Fruit fly (Drosophila melanogaster) whole organism, embryonic: ENCODE results near the gene CG18301.

Experiments used
- ATbp ChIP-seq: fragments of 200-800 bp; sonication (Bioruptor generic); optimal IDR thresholded peaks from 2 replicates; lab custom pipeline; 2017; ENCODE audit warnings: missing biosample characterization, mild to moderate bottlenecking, missing genetic modification characterization, missing genetic modification reagents
- Asciz ChIP-seq: fragments of 200-800 bp; sonication (Bioruptor generic); optimal IDR thresholded peaks from 2 replicates; lab custom pipeline; 2017; ENCODE audit warnings: missing biosample characterization, mild to moderate bottlenecking, missing genetic modification characterization, missing genetic modification reagents
- CG11723 ChIP-seq: fragments of 200-800 bp; sonication (Bioruptor generic); optimal IDR thresholded peaks from 2 replicates; lab custom pipeline; 2017; ENCODE audit warnings: missing biosample characterization, mild to moderate bottlenecking, missing genetic modification characterization
- CG1233 ChIP-seq: fragments of 200-800 bp; sonication (Bioruptor generic); optimal IDR thresholded peaks from 4 replicates; lab custom pipeline; 2018; ENCODE audit warnings: missing biosample characterization, mild to moderate bottlenecking, missing genetic modification characterization
- CG15011 ChIP-seq: fragments of 200-800 bp; sonication (Bioruptor generic); optimal IDR thresholded peaks from 3 replicates; lab custom pipeline; 2018; ENCODE audit warnings: missing biosample characterization, mild to moderate bottlenecking, missing genetic modification characterization
- CG15601 ChIP-seq: fragments of 200-800 bp; sonication (Bioruptor generic); optimal IDR thresholded peaks from 3 replicates; lab custom pipeline; 2019; ENCODE audit warnings: missing biosample characterization, mild to moderate bottlenecking, missing genetic modification characterization, moderate library complexity
- CG15696 ChIP-seq: fragments of 200-800 bp; sonication (Bioruptor generic); optimal IDR thresholded peaks from 2 replicates; lab custom pipeline; 2019; ENCODE audit warnings: missing biosample characterization, mild to moderate bottlenecking, missing genetic modification characterization, moderate library complexity
- CG1602 ChIP-seq: fragments of 200-800 bp; sonication (Bioruptor generic); optimal IDR thresholded peaks from 3 replicates; lab custom pipeline; 2016; ENCODE audit warnings: missing biosample characterization, missing genetic modification characterization
- CG1603 ChIP-seq: fragments of 200-800 bp; sonication (Bioruptor generic); optimal IDR thresholded peaks from 2 replicates; lab custom pipeline; 2019; ENCODE audit warnings: missing biosample characterization, mild to moderate bottlenecking, missing genetic modification characterization, moderate library complexity
- CG17328 ChIP-seq: fragments of 200-800 bp; sonication (Bioruptor generic); IDR thresholded peaks from 2 replicates; pipeline ENCODE4 v1.3.6; 2022; ENCODE audit warnings: missing biosample characterization, missing genetic modification characterization
- CG17359 ChIP-seq: fragments of 200-800 bp; sonication (Bioruptor generic); optimal IDR thresholded peaks from 3 replicates; lab custom pipeline; 2018; ENCODE audit warnings: missing biosample characterization, mild to moderate bottlenecking, missing genetic modification characterization, moderate library complexity
- CG17568 ChIP-seq: fragments of 200-800 bp; sonication (Bioruptor generic); optimal IDR thresholded peaks from 2 replicates; lab custom pipeline; 2018; ENCODE audit warnings: missing biosample characterization, mild to moderate bottlenecking, missing genetic modification characterization, moderate library complexity
- CG1792 ChIP-seq: fragments of 200-800 bp; sonication (Bioruptor generic); optimal IDR thresholded peaks from 2 replicates; lab custom pipeline; 2016; ENCODE audit warnings: missing biosample characterization, missing genetic modification characterization
- CG2202 ChIP-seq: fragments of 200-800 bp; sonication (Bioruptor generic); optimal IDR thresholded peaks from 2 replicates; lab custom pipeline; 2018; ENCODE audit warnings: missing biosample characterization, mild to moderate bottlenecking, missing genetic modification characterization
- CG2678 ChIP-seq: fragments of 200-800 bp; sonication (Bioruptor generic); optimal IDR thresholded peaks from 3 replicates; lab custom pipeline; 2019; ENCODE audit warnings: missing biosample characterization, mild to moderate bottlenecking, missing genetic modification characterization, moderate library complexity
- CG2712 ChIP-seq: fragments of 200-800 bp; optimal IDR thresholded peaks from 3 replicates; lab custom pipeline; 2019; ENCODE audit warnings: missing biosample characterization, mild to moderate bottlenecking, missing genetic modification characterization, moderate library complexity
- CG2875 ChIP-seq: fragments of 200-800 bp; sonication (Bioruptor generic); optimal IDR thresholded peaks from 2 replicates; lab custom pipeline; 2017; ENCODE audit warnings: missing biosample characterization, mild to moderate bottlenecking, missing genetic modification characterization, missing genetic modification reagents
- CG33213 ChIP-seq: fragments of 200-800 bp; sonication (Bioruptor generic); optimal IDR thresholded peaks from 3 replicates; lab custom pipeline; 2016; ENCODE audit warnings: missing biosample characterization, missing genetic modification characterization
- CG33557 ChIP-seq: fragments of 200-800 bp; sonication (Bioruptor generic); optimal IDR thresholded peaks from 2 replicates; lab custom pipeline; 2019; ENCODE audit warnings: missing biosample characterization, mild to moderate bottlenecking, missing genetic modification characterization, moderate library complexity
- CG3407 ChIP-seq: fragments of 200-800 bp; sonication (Bioruptor generic); optimal IDR thresholded peaks from 2 replicates; lab custom pipeline; 2018; ENCODE audit warnings: missing biosample characterization, mild to moderate bottlenecking, missing genetic modification characterization
- CG6813 ChIP-seq: fragments of 200-800 bp; sonication (Bioruptor generic); optimal IDR thresholded peaks from 2 replicates; lab custom pipeline; 2017; ENCODE audit warnings: missing biosample characterization, missing genetic modification characterization, mild to moderate bottlenecking, moderate library complexity, missing genetic modification reagents
- CG8089 ChIP-seq: fragments of 200-800 bp; sonication (Bioruptor generic); optimal IDR thresholded peaks from 3 replicates; lab custom pipeline; 2016; ENCODE audit warnings: missing biosample characterization, missing genetic modification characterization
- CG8281 ChIP-seq: fragments of 200-800 bp; sonication (Bioruptor generic); optimal IDR thresholded peaks from 2 replicates; lab custom pipeline; 2018; ENCODE audit warnings: missing biosample characterization, mild to moderate bottlenecking, missing genetic modification characterization, moderate library complexity
- CG8359 ChIP-seq: fragments of 200-800 bp; sonication (Bioruptor generic); optimal IDR thresholded peaks from 2 replicates; lab custom pipeline; 2017; ENCODE audit warnings: missing biosample characterization, mild to moderate bottlenecking, missing genetic modification characterization, borderline replicate concordance
- E2f1 ChIP-seq: fragments of 200-800 bp; sonication (Bioruptor generic); IDR thresholded peaks from 2 replicates; pipeline ENCODE4 v1.3.6; 2022; ENCODE audit warnings: missing biosample characterization, missing genetic modification characterization
- Ets65A ChIP-seq: fragments of 200-800 bp; sonication (Bioruptor generic); peaks from one replicate; lab custom pipeline; 2016; ENCODE audit warnings: missing biosample characterization, missing genetic modification characterization
- Hand ChIP-seq: fragments of 200-800 bp; sonication (Bioruptor generic); optimal IDR thresholded peaks from 2 replicates; lab custom pipeline; 2017; ENCODE audit warnings: mild to moderate bottlenecking, missing biosample characterization, missing genetic modification reagents, missing genetic modification characterization
- Hr78 ChIP-seq, 2 experiments: fragments of 200-800 bp in 1 of 2; fragments of >200 bp in 1 of 2; sonication (Bioruptor generic) in 1 of 2; optimal IDR thresholded peaks; 2 replicates each; lab custom pipeline; 2017 to 2019; ENCODE audit warnings: missing biosample characterization in 2 of 2, missing genetic modification characterization in 2 of 2, mild to moderate bottlenecking in 1 of 2, moderate library complexity in 1 of 2
- Med ChIP-seq: fragments of 200-800 bp; sonication (Bioruptor generic); peaks from one replicate; lab custom pipeline; 2016; ENCODE audit warnings: missing biosample characterization, missing genetic modification characterization, mild to moderate bottlenecking, inconsistent platforms, moderate library complexity
- PHDP ChIP-seq: fragments of 200-800 bp; sonication (Bioruptor generic); optimal IDR thresholded peaks from 3 replicates; lab custom pipeline; 2018; ENCODE audit warnings: missing biosample characterization, mild to moderate bottlenecking, missing genetic modification characterization, moderate library complexity
- Pdp1 ChIP-seq, 2 experiments: fragments of 200-800 bp; sonication (Bioruptor generic); optimal IDR thresholded peaks; 3 replicates each; lab custom pipeline; 2016; ENCODE audit warnings: missing biosample characterization in 2 of 2, missing genetic modification characterization in 2 of 2, mild to moderate bottlenecking in 1 of 2, moderate library complexity in 1 of 2
- Spps ChIP-seq: fragments of 200-800 bp; sonication (Bioruptor generic); optimal IDR thresholded peaks from 2 replicates; lab custom pipeline; 2018; ENCODE audit warnings: missing biosample characterization, mild to moderate bottlenecking, missing genetic modification characterization
- Tbp ChIP-seq: fragments of >200 bp; optimal IDR thresholded peaks from 2 replicates; lab custom pipeline; 2018; ENCODE audit warnings: missing biosample characterization, missing genetic modification characterization
- Xrp1 ChIP-seq: fragments of 200-800 bp; sonication (Bioruptor generic); IDR thresholded peaks from 2 replicates; pipeline ENCODE4 v1.3.6; 2022; ENCODE audit warnings: missing biosample characterization, missing genetic modification characterization
- ara ChIP-seq: fragments of 200-800 bp; sonication (Bioruptor generic); IDR thresholded peaks from 2 replicates; pipeline ENCODE4 v1.3.6; 2022; ENCODE audit warnings: missing biosample characterization, missing genetic modification characterization
- bsh ChIP-seq, 2 experiments: fragments of 200-800 bp; sonication (Bioruptor generic); optimal IDR thresholded peaks; 2 replicates each; lab custom pipeline; 2017 to 2018; ENCODE audit warnings: mild to moderate bottlenecking in 2 of 2, missing biosample characterization in 2 of 2, missing genetic modification characterization in 2 of 2, moderate library complexity in 1 of 2
- caup ChIP-seq: fragments of 200-800 bp; sonication (Bioruptor generic); optimal IDR thresholded peaks from 3 replicates; lab custom pipeline; 2017; ENCODE audit warnings: missing biosample characterization, mild to moderate bottlenecking, missing genetic modification characterization, moderate library complexity; ENCODE audit not compliant: severe bottlenecking
- ci ChIP-seq: fragments of 200-800 bp; sonication (Bioruptor generic); IDR thresholded peaks from 3 replicates; pipeline ENCODE4 v1.3.6; 2022; ENCODE audit warnings: missing biosample characterization, missing genetic modification characterization
- dysf ChIP-seq: fragments of 200-800 bp; sonication (Bioruptor generic); IDR thresholded peaks from 3 replicates; pipeline ENCODE4 v1.3.6; 2022; ENCODE audit warnings: missing biosample characterization, missing genetic modification characterization
- gsb-n ChIP-seq: fragments of 200-800 bp; sonication (Bioruptor generic); optimal IDR thresholded peaks from 3 replicates; lab custom pipeline; 2018; ENCODE audit warnings: missing biosample characterization, mild to moderate bottlenecking, missing genetic modification characterization
- repo ChIP-seq: fragments of 200-800 bp; sonication (Bioruptor generic); optimal IDR thresholded peaks from 2 replicates; lab custom pipeline; 2016; ENCODE audit warnings: missing biosample characterization, missing genetic modification characterization
- salm ChIP-seq: fragments of 200-800 bp; sonication (Bioruptor generic); optimal IDR thresholded peaks from 2 replicates; lab custom pipeline; 2018; ENCODE audit warnings: missing biosample characterization, mild to moderate bottlenecking, missing genetic modification characterization
- schlank ChIP-seq: fragments of 200-800 bp; sonication (Bioruptor generic); optimal IDR thresholded peaks from 2 replicates; lab custom pipeline; 2018; ENCODE audit warnings: missing biosample characterization, mild to moderate bottlenecking, missing genetic modification characterization
- sens ChIP-seq: fragments of 200-800 bp; sonication (Bioruptor generic); peaks from one replicate; lab custom pipeline; 2016; ENCODE audit warnings: missing biosample characterization, missing genetic modification characterization

CG18301 gene

DNA sequence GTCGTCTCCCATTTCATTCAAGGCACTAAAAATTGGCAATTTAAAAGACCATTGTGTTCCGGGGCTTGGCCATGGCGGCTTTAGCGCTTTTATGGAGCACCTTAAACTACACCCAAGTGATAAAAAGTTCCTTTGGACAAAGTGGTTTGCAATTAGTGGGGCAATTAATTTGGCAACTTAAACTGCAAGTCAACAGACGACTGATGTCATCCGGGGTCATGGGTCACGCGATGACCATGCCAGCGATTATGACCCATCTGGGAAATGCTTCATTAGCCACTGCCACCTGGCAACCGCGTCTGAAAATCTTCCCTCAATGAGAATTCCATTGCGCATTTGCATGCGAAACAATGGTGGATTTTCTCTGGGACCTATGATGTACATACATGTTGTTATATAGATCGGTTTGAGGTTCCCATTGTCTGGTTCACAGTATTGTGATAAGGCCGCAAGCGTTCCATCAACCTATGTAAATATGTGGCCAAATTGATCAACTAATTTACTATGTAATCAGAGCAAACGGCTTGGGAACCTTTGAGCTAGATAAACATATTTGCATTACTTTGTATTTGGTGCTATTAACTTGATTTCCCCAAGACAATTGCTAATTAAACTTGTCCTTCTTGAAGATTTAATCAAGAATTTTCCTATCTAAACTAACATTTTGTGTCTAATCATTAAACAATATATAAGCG lies 34.4 kb upstream of the CG18301 start (continued):
- peak; percentile 57 for TF ChIP-seq PHDP (tag; lab: Kevin White, UChicago)
- peak; percentile 62 for TF ChIP-seq Xrp1 (GFP tag; lab: Robert Waterston, UW)
- no peak for TF ChIP-seq repo (GFP tag; lab: Kevin White, UChicago)
- TF ChIP-seq CG11723 (GFP tag; lab: Kevin White, UChicago): no peak
- peak; percentile 63 for TF ChIP-seq CG1603
- no peak for TF ChIP-seq CG8281 (tag; lab: Kevin White, UChicago)
- peak; percentile 25 for TF ChIP-seq CG1602 (GFP tag; lab: Kevin White, UChicago)
- peak; percentile 1 for TF ChIP-seq salm (tag; lab: Kevin White, UChicago)
- TF ChIP-seq CG8089 (GFP tag; lab: Kevin White, UChicago): peak; percentile 23
- TF ChIP-seq schlank: no peak
- peak; percentile 22 for TF ChIP-seq CG2202
- TF ChIP-seq E2f1 (GFP tag; lab: Robert Waterston, UW): no peak
- peak; percentile 6 for TF ChIP-seq CG2712
- TF ChIP-seq CG1233: peak; percentile 15
- peak; percentile 7 for TF ChIP-seq CG15696
- TF ChIP-seq ATbp: peak; percentile 53
- TF ChIP-seq CG15601: no peak
- peak in 1 of 2 experiments; percentile 18 for TF ChIP-seq Pdp1 (GFP tag; optimal IDR thresholded peaks at IDR 0.05; lab: Kevin White, UChicago)
- TF ChIP-seq CG17359: peak; percentile 20
- peak; percentile 1 for TF ChIP-seq CG33213 (GFP tag; lab: Kevin White, UChicago)
- TF ChIP-seq CG8359 (GFP tag; lab: Kevin White, UChicago): peak; percentile 3
- peak; percentile 14 for TF ChIP-seq CG33557 (GFP tag; lab: Kevin White, UChicago)
- TF ChIP-seq sens (GFP tag; lab: Kevin White, UChicago): peak; percentile 81
- TF ChIP-seq ci: 0 out of 3 replicates have a peak, but pooled peaks have one; percentile 38
- peak; percentile 65 for TF ChIP-seq Asciz
- TF ChIP-seq ara (GFP tag; lab: Robert Waterston, UW): no peak
- peak; percentile 48 for TF ChIP-seq CG2875 (GFP tag; lab: Kevin White, UChicago)
- peak; percentile 52 for TF ChIP-seq CG6813 (GFP tag; lab: Kevin White, UChicago)
- TF ChIP-seq Spps: peak; percentile 29
- TF ChIP-seq CG15011 (GFP tag; lab: Kevin White, UChicago): no peak
- TF ChIP-seq gsb-n: peak; percentile 36
- peak; percentile 15; the same call in 1 of the 2 replicates for TF ChIP-seq CG17328 (GFP tag; lab: Robert Waterston, UW)
- peak; percentile 63 for TF ChIP-seq CG3407 (GFP tag; lab: Kevin White, UChicago)
- TF ChIP-seq Med (GFP tag; lab: Kevin White, UChicago): peak; percentile 56
- TF ChIP-seq Ets65A (GFP tag; lab: Kevin White, UChicago): peak; percentile 91
- peak; percentile 16 for TF ChIP-seq CG17568 (GFP tag; lab: Kevin White, UChicago)
- TF ChIP-seq dysf (GFP tag; lab: Robert Waterston, UW): peak; percentile 20; the same call in 1 of the 3 replicates
- no peak for TF ChIP-seq caup
- TF ChIP-seq bsh (GFP tag; optimal IDR thresholded peaks at IDR 0.05; lab: Kevin White, UChicago): peak in 1 of 2 experiments; percentile 63
- TF ChIP-seq CG2678 (tag; lab: Kevin White, UChicago): peak; percentile 10
- TF ChIP-seq Hr78 (GFP tag; optimal IDR thresholded peaks at IDR 0.05; lab: Kevin White, UChicago): peak in 1 of 2 experiments; percentile 18
- peak; percentile 14 for TF ChIP-seq CG1792 (GFP tag; lab: Kevin White, UChicago)
- TF ChIP-seq Hand (GFP tag; lab: Kevin White, UChicago): no peak
- TF ChIP-seq Tbp (GFP tag; lab: Kevin White, UChicago): no peak
